Fruit fly (Drosophila melanogaster) whole organism, wandering third instar larva: ENCODE results near the gene Mgstl.

Source experiments
- Hr83 ChIP-seq: fragments of 200-300 bp; sonication (Bioruptor generic); optimal IDR thresholded peaks from 2 replicates; lab custom pipeline; 2016; ENCODE audit warnings: missing biosample characterization, mild to moderate bottlenecking, missing genetic modification characterization, moderate library complexity; ENCODE audit not compliant: poor library complexity, severe bottlenecking
- brk ChIP-seq: fragments of 200-800 bp; sonication (Bioruptor generic); optimal IDR thresholded peaks from 2 replicates; lab custom pipeline; 2016; ENCODE audit warnings: missing biosample characterization, mild to moderate bottlenecking, missing genetic modification characterization
- dsf ChIP-seq: sonication (Bioruptor generic); optimal IDR thresholded peaks from 2 replicates; lab custom pipeline; 2016; ENCODE audit warnings: missing biosample characterization, missing genetic modification characterization, borderline replicate concordance
- pan ChIP-seq: fragments of >200 bp; optimal IDR thresholded peaks from 2 replicates; lab custom pipeline; 2017
- sage ChIP-seq: fragments of 200-800 bp; sonication (Bioruptor generic); optimal IDR thresholded peaks from 2 replicates; lab custom pipeline; 2016; ENCODE audit warnings: missing biosample characterization, mild to moderate bottlenecking, missing genetic modification characterization
- sv ChIP-seq: fragments of 200-800 bp; sonication (Bioruptor generic); optimal IDR thresholded peaks from 3 replicates; lab custom pipeline; 2016; ENCODE audit warnings: missing biosample characterization, missing genetic modification characterization
- usp ChIP-seq: fragments of >200 bp; optimal IDR thresholded peaks from 2 replicates; lab custom pipeline; 2017; ENCODE audit warnings: missing biosample characterization, missing genetic modification characterization

DNA sequence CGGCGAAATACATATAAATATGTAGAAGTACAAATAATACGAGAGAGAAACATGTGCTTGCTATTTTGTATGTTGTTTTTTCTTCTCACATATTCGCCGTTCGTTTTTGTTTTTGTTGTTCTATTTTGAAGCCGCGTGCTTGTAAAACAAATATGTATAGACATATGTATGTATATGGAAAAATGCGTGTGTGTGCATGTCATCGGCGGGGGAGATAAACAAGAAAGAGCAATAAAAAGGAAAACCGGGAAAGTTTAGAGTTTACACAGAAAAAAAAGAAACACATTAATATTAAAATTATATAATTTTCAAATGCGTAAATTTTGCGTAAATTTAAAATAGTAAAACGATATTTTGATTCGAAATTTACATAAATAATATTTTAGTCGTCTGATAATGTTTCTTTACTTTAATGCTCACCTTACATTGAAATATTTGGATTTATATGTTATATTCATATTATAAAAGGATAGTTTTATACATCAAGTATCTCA is 3.6 kb downstream of the Mgstl start:
- no peak for TF ChIP-seq dsf (GFP tag; lab: Kevin White, UChicago)
- no peak for TF ChIP-seq brk (GFP tag; lab: Kevin White, UChicago)
- TF ChIP-seq sage: no peak
- no peak for TF ChIP-seq Hr83 (GFP tag; lab: Kevin White, UChicago)
- no peak for TF ChIP-seq pan
- TF ChIP-seq usp (GFP tag; lab: Kevin White, UChicago): no peak
- no peak for TF ChIP-seq sv
